Fruit fly (Drosophila melanogaster) whole organism, pupa: ENCODE data around the gene beat-Vb.
A peak's percentile ranks its signal among the peaks of the same experiment; 100 is the strongest.

ENCODE experiments used
- CG10348 ChIP-seq: fragments of 200-800 bp; sonication (Bioruptor generic); IDR thresholded peaks from 2 replicates; pipeline ENCODE4 v1.3.6; 2022; ENCODE audit warnings: missing biosample characterization, missing genetic modification characterization
- CG12605 ChIP-seq: fragments of 200-800 bp; sonication (Bioruptor generic); IDR thresholded peaks from 2 replicates; pipeline ENCODE4 v1.3.6; 2022; ENCODE audit warnings: missing biosample characterization, missing genetic modification characterization
- CG32121 ChIP-seq: fragments of 200-800 bp; sonication (Bioruptor generic); IDR thresholded peaks from 2 replicates; pipeline ENCODE4 v1.3.6; 2022; ENCODE audit warnings: missing biosample characterization, missing genetic modification characterization
- CG4496 ChIP-seq: fragments of 200-800 bp; sonication (Bioruptor generic); IDR thresholded peaks from 3 replicates; pipeline ENCODE4 v1.3.6; 2022; ENCODE audit warnings: missing biosample characterization, missing genetic modification characterization
- CG8159 ChIP-seq: fragments of 200-800 bp; sonication (Bioruptor generic); optimal IDR thresholded peaks from 3 replicates; lab custom pipeline; 2018; ENCODE audit warnings: missing biosample characterization, mild to moderate bottlenecking, missing genetic modification characterization, moderate library complexity

dm6 chr3R:12980628-12981219 lies 64.9 kb downstream of the beat-Vb start, which contains the start of gene Paip2:
- no peak for TF ChIP-seq CG32121 (GFP tag; lab: Robert Waterston, UW)
- 0 out of 3 replicates have a peak, but pooled peaks have one; percentile 28 for TF ChIP-seq CG4496 (GFP tag; lab: Robert Waterston, UW)
- TF ChIP-seq CG10348 (GFP tag; lab: Robert Waterston, UW) = no peak
- no peak for TF ChIP-seq CG12605
- TF ChIP-seq CG8159 = no peak
